Worm (Caenorhabditis elegans) whole organism, midembryonic: ENCODE data around the gene lys-7.

Experiments used
- T22C8.4 ChIP-seq: fragments of 200-800 bp; sonication (Bioruptor generic); IDR thresholded peaks from 2 replicates; pipeline ENCODE4 v1.3.6; 2022; ENCODE audit warnings: missing genetic modification characterization, missing compliant biosample characterization
- cog-1 ChIP-seq: sonication (generic microtip); optimal IDR thresholded peaks from 2 replicates; lab custom pipeline; 2016; ENCODE audit warnings: missing genetic modification characterization, missing compliant biosample characterization
- flt-1 ChIP-seq: fragments of 200-800 bp; sonication (Bioruptor generic); IDR thresholded peaks from 2 replicates; pipeline ENCODE4 v1.3.6; 2022; ENCODE audit warnings: missing genetic modification characterization, missing compliant biosample characterization
- klf-2 ChIP-seq: fragments of 200-800 bp; sonication (Bioruptor generic); conservative IDR thresholded peaks from 2 replicates; pipeline ENCODE4 v1.3.6; 2022; ENCODE audit warnings: missing genetic modification reagents, missing genetic modification characterization, missing compliant biosample characterization
- med-1 ChIP-seq: sonication (generic microtip); optimal IDR thresholded peaks from 2 replicates; lab custom pipeline; 2017; ENCODE audit warnings: missing genetic modification characterization, mild to moderate bottlenecking, missing compliant biosample characterization, antibody characterized with exemption, missing genetic modification reagents; ENCODE audit not compliant: insufficient read depth
- tab-1 ChIP-seq: fragments of 200-800 bp; sonication (Bioruptor generic); IDR thresholded peaks from 2 replicates; pipeline ENCODE4 v1.3.6; 2022; ENCODE audit warnings: missing genetic modification characterization, missing compliant biosample characterization
- ztf-23 ChIP-seq: fragments of 200-800 bp; sonication (Bioruptor generic); IDR thresholded peaks from 2 replicates; pipeline ENCODE4 v1.3.6; 2022; ENCODE audit warnings: missing genetic modification reagents, missing genetic modification characterization, missing compliant biosample characterization

DNA sequence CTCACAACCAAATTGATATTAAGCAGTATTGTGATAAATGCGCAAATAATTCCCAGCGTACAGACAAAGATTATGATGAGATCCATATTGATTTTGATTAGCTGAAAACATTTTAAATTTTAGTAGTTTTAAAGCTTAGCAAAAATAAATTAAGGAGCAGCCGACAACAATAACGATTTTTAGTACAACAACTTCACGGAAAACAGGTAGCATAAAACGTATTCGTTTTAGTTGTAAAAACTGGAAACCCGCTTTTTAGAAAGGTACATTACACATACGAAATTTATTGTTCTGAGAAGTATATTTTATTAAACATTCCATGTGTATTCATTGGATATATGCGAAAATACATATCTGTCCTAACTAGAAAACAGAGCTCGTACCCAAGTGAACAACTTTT lies 8.0 kb upstream of the lys-7 start, which contains the start of gene srbc-36:
- TF ChIP-seq tab-1 (GFP tag; lab: Robert Waterston, UW) (no peak), T22C8.4 (GFP tag; lab: Robert Waterston, UW) (no peak), klf-2 (no peak), flt-1 (GFP tag; lab: Robert Waterston, UW) (no peak), cog-1 (tag; lab: Kevin White, UChicago) (no peak), ztf-23 (GFP tag; lab: Robert Waterston, UW) (no peak), med-1 (no peak)
